Worm (Caenorhabditis elegans) whole organism, mixed stage, embryonic: Measurements from ENCODE around the gene C42D8.1.

Experiments used
- blmp-1 ChIP-seq: fragments of 150-350 bp; optimal IDR thresholded peaks from 2 replicates; lab custom pipeline; 2014; ENCODE audit warnings: missing biosample characterization, missing genetic modification characterization
- ceh-83 ChIP-seq: fragments of 200-800 bp; sonication (Bioruptor generic); optimal IDR thresholded peaks from 2 replicates; lab custom pipeline; 2018; ENCODE audit warnings: mild to moderate bottlenecking, missing genetic modification characterization, missing compliant biosample characterization
- elt-1 ChIP-seq: sonication (generic microtip); optimal IDR thresholded peaks from 2 replicates; lab custom pipeline; 2017; ENCODE audit warnings: missing genetic modification characterization, mild to moderate bottlenecking, missing compliant biosample characterization, antibody characterized with exemption, moderate library complexity, borderline replicate concordance; ENCODE audit not compliant: insufficient read depth
- elt-3 ChIP-seq: fragments of 150-350 bp; optimal IDR thresholded peaks from 2 replicates; lab custom pipeline; 2014; ENCODE audit warnings: missing biosample characterization, missing genetic modification characterization
- lin-13 ChIP-seq: fragments of 150-350 bp; optimal IDR thresholded peaks from 2 replicates; lab custom pipeline; 2014; ENCODE audit warnings: missing biosample characterization, missing genetic modification characterization
- nhr-12 ChIP-seq: fragments of 150-350 bp; optimal IDR thresholded peaks from 2 replicates; lab custom pipeline; 2014; ENCODE audit warnings: missing biosample characterization, missing genetic modification characterization
- nhr-237 ChIP-seq: fragments of 150-350 bp; optimal IDR thresholded peaks from 2 replicates; lab custom pipeline; 2014; ENCODE audit warnings: missing biosample characterization, missing genetic modification characterization
- nhr-28 ChIP-seq: fragments of 150-350 bp; optimal IDR thresholded peaks from 2 replicates; lab custom pipeline; 2014; ENCODE audit warnings: missing biosample characterization, missing genetic modification characterization
- nhr-76 ChIP-seq: sonication (generic microtip); optimal IDR thresholded peaks from 2 replicates; lab custom pipeline; 2017; ENCODE audit warnings: missing biosample characterization, missing genetic modification characterization
- snpc-4 ChIP-seq: fragments of 150-350 bp; optimal IDR thresholded peaks from 2 replicates; lab custom pipeline; 2014; ENCODE audit warnings: missing biosample characterization, missing genetic modification characterization
- tbx-8 ChIP-seq: fragments of 200-800 bp; sonication (Bioruptor generic); optimal IDR thresholded peaks from 2 replicates; lab custom pipeline; 2018; ENCODE audit warnings: mild to moderate bottlenecking, missing genetic modification characterization, moderate library complexity, missing compliant biosample characterization
- unc-39 ChIP-seq: fragments of 150-350 bp; optimal IDR thresholded peaks from 2 replicates; lab custom pipeline; 2014; ENCODE audit warnings: missing biosample characterization, missing genetic modification characterization
- unc-62 ChIP-seq: fragments of 150-350 bp; optimal IDR thresholded peaks from 2 replicates; lab custom pipeline; 2014; ENCODE audit warnings: missing biosample characterization, missing genetic modification reagents, missing genetic modification characterization

DNA sequence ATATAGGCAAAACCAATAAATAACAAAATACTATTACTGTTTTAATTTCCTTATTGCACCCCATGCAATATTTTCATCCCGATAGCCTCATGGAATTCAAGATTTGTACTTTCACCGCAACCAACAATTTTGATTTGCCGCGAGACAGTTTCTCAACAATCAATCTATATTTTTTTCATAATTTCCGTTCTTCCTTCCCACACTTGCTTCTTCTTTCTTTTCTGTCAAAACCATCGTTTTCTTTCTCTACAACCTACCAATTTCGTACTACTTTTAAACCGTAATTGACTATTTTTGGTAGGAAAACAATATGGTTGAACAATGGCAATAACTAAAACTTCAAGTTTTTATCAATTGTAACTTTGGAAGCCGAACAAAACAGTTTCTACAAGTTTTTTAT lies 38.6 kb downstream of the C42D8.1 start, which contains the start of gene C31H2.14:
- TF ChIP-seq nhr-28 (no peak), tbx-8 (no peak), elt-3 (tag; lab: Kevin White, UChicago) (no peak), snpc-4 (tag; lab: Kevin White, UChicago) (no peak), nhr-237 (tag; lab: Kevin White, UChicago) (no peak), unc-39 (tag; lab: Kevin White, UChicago) (no peak), blmp-1 (tag; lab: Kevin White, UChicago) (no peak), lin-13 (tag; lab: Kevin White, UChicago) (no peak), nhr-12 (no peak), nhr-76 (tag; lab: Kevin White, UChicago) (no peak), unc-62 (GFP tag; lab: Kevin White, UChicago) (no peak), elt-1 (tag; lab: Kevin White, UChicago) (no peak), ceh-83 (GFP tag; lab: Kevin White, UChicago) (no peak)
